Fruit fly (Drosophila melanogaster) whole organism, pupa: ENCODE data around the gene Vsx2.
A peak's percentile ranks its signal among the peaks of the same experiment; 100 is the strongest.

ENCODE experiments used
- CG10348 ChIP-seq: fragments of 200-800 bp; sonication (Bioruptor generic); IDR thresholded peaks from 2 replicates; pipeline ENCODE4 v1.3.6; 2022; ENCODE audit warnings: missing biosample characterization, missing genetic modification characterization
- CG12605 ChIP-seq: fragments of 200-800 bp; sonication (Bioruptor generic); IDR thresholded peaks from 2 replicates; pipeline ENCODE4 v1.3.6; 2022; ENCODE audit warnings: missing biosample characterization, missing genetic modification characterization
- CG13204 ChIP-seq: fragments of 200-800 bp; sonication (Bioruptor generic); optimal IDR thresholded peaks from 2 replicates; lab custom pipeline; 2018; ENCODE audit warnings: missing biosample characterization, mild to moderate bottlenecking, missing genetic modification characterization, moderate library complexity
- CG14655 ChIP-seq: fragments of 200-800 bp; sonication (Bioruptor generic); optimal IDR thresholded peaks from 3 replicates; lab custom pipeline; 2017; ENCODE audit warnings: mild to moderate bottlenecking, missing biosample characterization, missing genetic modification reagents, missing genetic modification characterization
- CG15710 ChIP-seq: fragments of 200-800 bp; sonication (Bioruptor generic); optimal IDR thresholded peaks from 2 replicates; lab custom pipeline; 2018; ENCODE audit warnings: missing biosample characterization, mild to moderate bottlenecking, missing genetic modification characterization, moderate library complexity
- CG17806 ChIP-seq: fragments of 200-800 bp; sonication (Bioruptor generic); optimal IDR thresholded peaks from 2 replicates; lab custom pipeline; 2018; ENCODE audit warnings: missing biosample characterization, mild to moderate bottlenecking, missing genetic modification characterization, moderate library complexity
- CG32121 ChIP-seq: fragments of 200-800 bp; sonication (Bioruptor generic); IDR thresholded peaks from 2 replicates; pipeline ENCODE4 v1.3.6; 2022; ENCODE audit warnings: missing biosample characterization, missing genetic modification characterization
- CG34367 ChIP-seq: fragments of 200-800 bp; sonication (Bioruptor generic); optimal IDR thresholded peaks from 2 replicates; lab custom pipeline; 2018; ENCODE audit warnings: missing biosample characterization, mild to moderate bottlenecking, missing genetic modification characterization
- CG4496 ChIP-seq: fragments of 200-800 bp; sonication (Bioruptor generic); IDR thresholded peaks from 3 replicates; pipeline ENCODE4 v1.3.6; 2022; ENCODE audit warnings: missing biosample characterization, missing genetic modification characterization
- CG8159 ChIP-seq: fragments of 200-800 bp; sonication (Bioruptor generic); optimal IDR thresholded peaks from 3 replicates; lab custom pipeline; 2018; ENCODE audit warnings: missing biosample characterization, mild to moderate bottlenecking, missing genetic modification characterization, moderate library complexity
- CG8301 ChIP-seq: fragments of 200-800 bp; sonication (Bioruptor generic); optimal IDR thresholded peaks from 2 replicates; lab custom pipeline; 2018; ENCODE audit warnings: missing biosample characterization, mild to moderate bottlenecking, missing genetic modification characterization
- CG9948 ChIP-seq: fragments of 200-800 bp; sonication (Bioruptor generic); optimal IDR thresholded peaks from 2 replicates; lab custom pipeline; 2018; ENCODE audit warnings: missing biosample characterization, mild to moderate bottlenecking, missing genetic modification characterization, moderate library complexity
- D1 ChIP-seq: fragments of 200-800 bp; sonication (Bioruptor generic); optimal IDR thresholded peaks from 2 replicates; lab custom pipeline; 2018; ENCODE audit warnings: missing biosample characterization, mild to moderate bottlenecking, missing genetic modification characterization, moderate library complexity
- EcR ChIP-seq: fragments of 200-800 bp; sonication (Bioruptor generic); optimal IDR thresholded peaks from 3 replicates; lab custom pipeline; 2019; ENCODE audit warnings: missing biosample characterization, missing genetic modification characterization, mild to moderate bottlenecking, moderate library complexity, missing genetic modification reagents
- Ets98B ChIP-seq: fragments of 200-800 bp; sonication (Bioruptor generic); IDR thresholded peaks from 2 replicates; pipeline ENCODE4 v1.3.6; 2022; ENCODE audit warnings: missing biosample characterization, missing genetic modification characterization
- Pif1A ChIP-seq: fragments of 200-800 bp; sonication (Bioruptor generic); optimal IDR thresholded peaks from 3 replicates; lab custom pipeline; 2016; ENCODE audit warnings: missing biosample characterization, missing genetic modification characterization
- Pif1B ChIP-seq: fragments of 200-800 bp; sonication (Bioruptor generic); optimal IDR thresholded peaks from 3 replicates; lab custom pipeline; 2016; ENCODE audit warnings: missing biosample characterization, missing genetic modification characterization
- Snoo ChIP-seq: fragments of 200-800 bp; sonication (Bioruptor generic); optimal IDR thresholded peaks from 3 replicates; lab custom pipeline; 2017; ENCODE audit warnings: missing biosample characterization, mild to moderate bottlenecking, missing genetic modification characterization, inconsistent platforms
- fd96Ca ChIP-seq: fragments of 200-800 bp; sonication (Bioruptor generic); IDR thresholded peaks from 3 replicates; pipeline ENCODE4 v1.3.6; 2022; ENCODE audit warnings: missing biosample characterization, missing genetic modification characterization
- gl ChIP-seq: fragments of 200-800 bp; sonication (Bioruptor generic); optimal IDR thresholded peaks from 2 replicates; lab custom pipeline; 2018; ENCODE audit warnings: missing biosample characterization, mild to moderate bottlenecking, missing genetic modification characterization
- rn ChIP-seq: fragments of 200-800 bp; sonication (Bioruptor generic); IDR thresholded peaks from 2 replicates; pipeline ENCODE4 v1.3.6; 2022; ENCODE audit warnings: missing biosample characterization, missing genetic modification characterization

Vsx2 gene

DNA sequence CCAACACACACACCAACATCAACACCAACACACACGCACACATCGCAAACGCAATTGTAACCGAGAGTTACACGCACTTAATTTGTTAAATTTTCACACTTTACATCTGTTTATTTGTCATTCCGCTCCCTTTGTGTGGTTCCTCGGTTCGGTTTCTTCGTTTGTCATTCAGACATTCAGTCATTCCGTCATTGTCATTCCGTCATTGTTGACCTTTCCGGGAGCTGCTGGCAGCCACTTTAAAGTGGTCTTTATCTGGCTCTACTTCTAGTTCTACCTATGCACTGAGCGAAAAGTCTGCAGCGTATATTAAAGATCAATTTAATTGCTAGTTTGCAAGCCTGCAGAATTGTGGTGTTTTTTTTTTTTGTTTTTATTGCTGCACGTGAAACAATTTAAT lies 36.6 kb upstream of the Vsx2 start:
- no peak for TF ChIP-seq CG15710 (tag; lab: Kevin White, UChicago)
- TF ChIP-seq CG12605 (GFP tag; lab: Robert Waterston, UW): no peak
- TF ChIP-seq CG8159: no peak
- no peak for TF ChIP-seq Ets98B (GFP tag; lab: Robert Waterston, UW)
- no peak for TF ChIP-seq CG8301 (tag; lab: Kevin White, UChicago)
- TF ChIP-seq fd96Ca (GFP tag; lab: Robert Waterston, UW): no peak
- no peak for TF ChIP-seq CG32121 (GFP tag; lab: Robert Waterston, UW)
- TF ChIP-seq CG17806 (tag; lab: Kevin White, UChicago): no peak
- TF ChIP-seq EcR (GFP tag; lab: Kevin White, UChicago): no peak
- TF ChIP-seq Snoo (tag; lab: Kevin White, UChicago): no peak
- no peak for TF ChIP-seq CG13204 (GFP tag; lab: Kevin White, UChicago)
- no peak for TF ChIP-seq gl (tag; lab: Kevin White, UChicago)
- no peak for TF ChIP-seq rn (GFP tag; lab: Robert Waterston, UW)
- no peak for TF ChIP-seq Pif1A (GFP tag; lab: Kevin White, UChicago)
- no peak for TF ChIP-seq D1 (tag; lab: Kevin White, UChicago)
- no peak for TF ChIP-seq CG14655 (GFP tag; lab: Kevin White, UChicago)
- TF ChIP-seq, all 21 proteins: peak for 0

- no peak for TF ChIP-seq CG34367 (tag; lab: Kevin White, UChicago)
- 0 out of 3 replicates have a peak, but pooled peaks have one; percentile 40 for TF ChIP-seq CG4496 (GFP tag; lab: Robert Waterston, UW)
- no peak for TF ChIP-seq Pif1A (GFP tag; lab: Kevin White, UChicago)
Observed at dm6 chrX:5593868-5594267, 33.9 kb upstream of the Vsx2 start, which contains the start of gene Vsx1. Gene Vsx1 (plus strand): TSS chrX:5594255.

- TF ChIP-seq CG15710 (tag; lab: Kevin White, UChicago): no peak
- TF ChIP-seq CG32121 (GFP tag; lab: Robert Waterston, UW): no peak
- TF ChIP-seq rn (GFP tag; lab: Robert Waterston, UW): no peak
- TF ChIP-seq Pif1A (GFP tag; lab: Kevin White, UChicago): no peak
- TF ChIP-seq Snoo (tag; lab: Kevin White, UChicago): no peak
- no peak for TF ChIP-seq CG14655 (GFP tag; lab: Kevin White, UChicago)
- TF ChIP-seq D1 (tag; lab: Kevin White, UChicago): no peak
- TF ChIP-seq CG8301 (tag; lab: Kevin White, UChicago): no peak
- TF ChIP-seq fd96Ca (GFP tag; lab: Robert Waterston, UW): no peak
- TF ChIP-seq CG10348: no peak
- no peak for TF ChIP-seq CG8159
- no peak for TF ChIP-seq CG17806 (tag; lab: Kevin White, UChicago)
- TF ChIP-seq CG13204 (GFP tag; lab: Kevin White, UChicago): no peak
- TF ChIP-seq CG12605 (GFP tag; lab: Robert Waterston, UW): no peak
- no peak for TF ChIP-seq CG4496 (GFP tag; lab: Robert Waterston, UW)
- TF ChIP-seq gl (tag; lab: Kevin White, UChicago): no peak
- TF ChIP-seq EcR (GFP tag; lab: Kevin White, UChicago): no peak
- no peak for TF ChIP-seq Pif1B
- no peak for TF ChIP-seq CG34367 (tag; lab: Kevin White, UChicago)
Observed at dm6 chrX:5589990-5590389, 30.0 kb upstream of the Vsx2 start.

DNA sequence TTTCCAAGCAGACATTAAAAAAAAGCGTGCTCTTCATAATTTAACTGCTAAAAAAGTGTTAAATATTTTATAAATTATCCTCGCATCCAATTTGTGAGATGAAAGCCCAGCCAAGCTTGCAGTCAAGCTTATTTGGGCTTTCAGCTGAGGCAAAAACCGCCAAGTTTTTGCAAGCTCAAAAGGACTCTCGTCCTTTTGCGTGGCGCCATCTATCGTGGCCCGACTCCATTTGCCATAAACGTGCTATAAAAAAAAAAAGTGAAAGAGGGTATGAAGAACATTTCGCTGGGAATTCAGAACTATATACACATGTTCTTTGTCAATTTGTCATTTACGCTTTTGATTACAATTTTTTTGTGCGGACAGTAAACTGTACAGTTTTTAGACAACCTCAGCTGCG lies 28.5 kb upstream of the Vsx2 start:
- TF ChIP-seq EcR (GFP tag; lab: Kevin White, UChicago): no peak
- TF ChIP-seq CG9948 (tag; lab: Kevin White, UChicago): no peak
- TF ChIP-seq Pif1B: no peak
- no peak for TF ChIP-seq CG4496 (GFP tag; lab: Robert Waterston, UW)
- TF ChIP-seq CG15710 (tag; lab: Kevin White, UChicago): no peak
- no peak for TF ChIP-seq CG17806 (tag; lab: Kevin White, UChicago)
- TF ChIP-seq CG8159: no peak
- TF ChIP-seq gl (tag; lab: Kevin White, UChicago): no peak
- no peak for TF ChIP-seq fd96Ca (GFP tag; lab: Robert Waterston, UW)
- TF ChIP-seq, all 21 proteins: peak for 0

DNA sequence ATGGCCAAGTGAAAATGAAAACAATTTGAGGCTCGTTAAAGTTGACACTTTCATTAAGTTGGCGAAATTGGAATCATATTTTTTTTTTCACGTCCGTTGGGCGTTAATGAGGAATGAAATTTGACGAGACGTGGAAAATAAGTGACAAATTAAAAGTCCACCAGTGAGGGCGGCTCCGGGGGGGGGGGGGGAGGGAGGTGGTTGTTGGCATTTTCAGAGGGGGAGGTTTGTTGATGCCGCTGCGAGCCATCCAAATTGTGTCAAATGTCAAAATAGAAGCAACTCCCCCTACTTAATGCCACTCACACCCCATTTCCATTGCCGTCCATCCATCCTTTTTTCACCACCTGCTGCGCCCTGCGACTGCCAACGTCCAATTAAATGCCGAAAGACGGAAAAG lies 27.0 kb upstream of the Vsx2 start:
- no peak for TF ChIP-seq Ets98B (GFP tag; lab: Robert Waterston, UW)
- TF ChIP-seq Snoo (tag; lab: Kevin White, UChicago): no peak
- TF ChIP-seq CG15710 (tag; lab: Kevin White, UChicago): no peak
- TF ChIP-seq Pif1A (GFP tag; lab: Kevin White, UChicago): no peak
- TF ChIP-seq gl (tag; lab: Kevin White, UChicago): no peak
- TF ChIP-seq CG12605 (GFP tag; lab: Robert Waterston, UW): no peak
- no peak for TF ChIP-seq Pif1B
- TF ChIP-seq CG14655 (GFP tag; lab: Kevin White, UChicago): no peak
- TF ChIP-seq CG10348: no peak
- no peak for TF ChIP-seq EcR (GFP tag; lab: Kevin White, UChicago)

DNA sequence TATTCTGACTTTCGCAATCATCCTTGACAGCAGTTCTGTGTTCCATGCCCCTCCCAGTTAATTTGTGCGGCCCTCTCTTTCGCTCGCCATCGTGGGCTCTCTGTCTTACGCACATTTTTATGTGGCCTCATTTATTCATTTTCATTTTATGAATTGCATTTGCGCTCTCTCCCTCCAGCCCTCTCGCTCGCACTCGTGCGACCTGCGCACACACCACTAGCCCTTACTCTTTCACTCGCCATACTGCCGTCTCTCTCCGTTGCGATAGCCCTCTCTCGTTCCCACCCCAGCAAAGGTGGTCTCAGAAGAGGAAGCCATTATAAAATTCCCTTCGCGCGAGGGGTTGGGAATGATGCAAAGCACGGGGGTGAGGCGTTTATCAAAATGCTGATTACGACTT lies 19.5 kb upstream of the Vsx2 start:
- TF ChIP-seq CG15710 (tag; lab: Kevin White, UChicago) (no peak), CG14655 (GFP tag; lab: Kevin White, UChicago) (no peak), D1 (tag; lab: Kevin White, UChicago) (no peak), CG8159 (no peak)
- TF ChIP-seq, all 21 proteins: peak for 0
